Worm (Caenorhabditis elegans): Measurements from ENCODE around the gene sma-9.
A peak's percentile ranks its signal among the peaks of the same experiment; 100 is the strongest.

The sma-9 gene

DNA sequence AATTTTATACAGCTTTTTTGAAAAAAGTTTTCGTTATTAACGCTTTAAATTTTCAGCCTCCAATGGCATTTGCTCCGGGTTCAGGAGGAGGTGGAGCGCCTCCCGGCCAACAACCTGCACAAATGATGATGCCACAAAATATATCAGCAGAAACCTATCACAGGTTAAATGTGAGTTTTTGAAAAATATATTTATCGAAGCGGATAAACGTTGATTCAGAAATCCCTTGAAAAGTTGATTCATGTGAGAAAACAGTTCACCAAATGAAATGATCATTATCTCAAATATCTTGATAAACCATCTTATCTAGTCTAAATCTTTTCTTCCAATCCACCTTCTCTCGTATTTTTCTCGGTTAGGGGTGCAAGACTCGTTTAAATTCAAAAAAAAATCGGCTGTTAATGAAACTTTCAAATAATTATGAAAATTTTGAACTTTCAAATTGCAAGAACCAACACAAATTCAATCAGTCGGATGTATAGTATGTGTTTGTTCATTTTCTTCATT lies at the start of gene sma-9:
sma-9 (plus strand) TSS at position 51 of the 507 bp plus-strand sequence.
- TF ChIP-seq elt-1 (tag; optimal IDR thresholded peaks at IDR 0.05; ENCODE audit: borderline replicate concordance, insufficient read depth), result peak; percentile 93
- no peak for TF ChIP-seq tbx-8 (GFP tag; optimal IDR thresholded peaks at IDR 0.05)

DNA sequence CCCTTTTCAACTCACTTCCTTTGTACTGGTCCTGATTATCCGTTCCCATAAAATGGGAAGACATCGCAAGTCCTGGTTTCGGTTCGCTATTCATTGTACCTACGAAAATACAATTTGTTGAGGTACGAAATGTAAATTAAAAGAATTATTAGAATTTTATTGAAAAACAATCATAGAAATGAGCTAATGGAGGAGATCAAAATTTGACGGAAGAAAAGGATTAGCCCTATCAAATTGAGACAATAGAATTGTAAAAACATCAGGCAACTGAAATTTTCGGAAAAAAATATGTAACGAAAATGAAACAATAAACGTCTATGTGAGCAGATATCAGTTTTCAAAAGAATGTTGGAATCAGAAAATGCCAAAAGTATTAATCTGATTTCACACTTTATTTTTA lies 47.1 kb upstream of the sma-9 start, which contains the start of gene mbr-1:
mbr-1 (minus strand) TSS at position 101 of the 400 bp plus-strand sequence.
- no peak for TF ChIP-seq ceh-83 (GFP tag; optimal IDR thresholded peaks at IDR 0.05)
- TF ChIP-seq blmp-1 (tag; optimal IDR thresholded peaks at IDR 0.05), result no peak
- no peak for TF ChIP-seq elt-3 (tag; optimal IDR thresholded peaks at IDR 0.05)
- no peak for TF ChIP-seq sem-2 (GFP tag; optimal IDR thresholded peaks at IDR 0.05)
- TF ChIP-seq elt-1 (tag; optimal IDR thresholded peaks at IDR 0.05; ENCODE audit: borderline replicate concordance, insufficient read depth), result no peak

DNA sequence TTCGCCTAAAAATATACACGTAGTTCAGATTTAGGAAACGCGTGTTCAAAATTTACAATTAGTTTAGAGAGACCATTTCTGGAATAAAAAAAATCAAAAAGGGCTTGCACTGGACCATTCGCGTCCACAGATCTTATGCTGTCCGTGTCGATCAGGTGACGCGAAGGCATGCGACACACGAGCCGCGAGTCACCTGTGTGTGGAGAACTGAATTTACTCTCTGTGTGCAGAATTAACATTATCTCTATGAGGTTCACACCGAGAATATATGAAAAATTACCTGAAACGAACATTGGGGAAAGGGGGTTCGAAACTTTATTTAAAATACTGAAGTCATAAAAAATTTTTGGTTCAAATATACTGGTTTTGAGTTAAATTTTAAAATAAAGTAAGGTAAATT lies 41.4 kb upstream of the sma-9 start:
- TF ChIP-seq ceh-83 (GFP tag; optimal IDR thresholded peaks at IDR 0.05), result no peak
- no peak for TF ChIP-seq sptf-1 (tag; optimal IDR thresholded peaks at IDR 0.05)
- no peak for TF ChIP-seq hlh-1 (tag; optimal IDR thresholded peaks at IDR 0.05)
- no peak for TF ChIP-seq unc-62 (GFP tag; optimal IDR thresholded peaks at IDR 0.05)
- TF ChIP-seq ztf-11 (tag; optimal IDR thresholded peaks at IDR 0.05), result no peak
- no peak for TF ChIP-seq mls-2 (tag; optimal IDR thresholded peaks at IDR 0.05)
- TF ChIP-seq lsy-2 (tag; optimal IDR thresholded peaks at IDR 0.05), result no peak
- TF ChIP-seq pha-4 (tag; optimal IDR thresholded peaks at IDR 0.05), result no peak
- no peak for TF ChIP-seq unc-39 (tag; optimal IDR thresholded peaks at IDR 0.05)
- no peak for TF ChIP-seq elt-3 (tag; optimal IDR thresholded peaks at IDR 0.05)
- no peak for TF ChIP-seq bed-3 (GFP tag; optimal IDR thresholded peaks at IDR 0.05)
- TF ChIP-seq nhr-12 (tag; optimal IDR thresholded peaks at IDR 0.05), result no peak
- TF ChIP-seq ces-1 (GFP tag; optimal IDR thresholded peaks at IDR 0.05), result no peak
- TF ChIP-seq unc-120 (tag; optimal IDR thresholded peaks at IDR 0.05; ENCODE audit: poor library complexity, severe bottlenecking), result no peak
- no peak for TF ChIP-seq nhr-2 (tag; optimal IDR thresholded peaks at IDR 0.05)
- TF ChIP-seq tbx-8 (GFP tag; optimal IDR thresholded peaks at IDR 0.05), result no peak
- no peak for TF ChIP-seq ceh-39 (tag; optimal IDR thresholded peaks at IDR 0.05)

DNA sequence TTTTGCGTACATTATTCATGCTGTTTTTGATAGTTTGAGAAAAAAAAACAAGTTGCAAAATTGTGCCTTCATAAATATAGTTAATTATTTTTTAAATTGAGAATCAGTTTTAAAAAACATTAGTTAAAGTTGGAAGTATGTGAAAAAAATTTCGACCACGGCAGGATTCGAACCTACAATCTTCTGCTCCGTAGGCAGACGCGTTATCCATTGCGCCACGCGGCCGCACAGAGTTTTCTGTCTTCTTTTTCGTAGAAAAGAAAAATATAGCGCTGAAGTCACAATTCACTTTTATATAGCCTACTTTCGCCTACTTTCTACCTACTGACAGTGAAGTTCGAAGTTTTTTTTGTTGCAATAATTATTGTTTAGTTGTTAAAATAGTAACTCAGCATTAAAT lies 37.2 kb upstream of the sma-9 start:
- no peak for TF ChIP-seq M03D4.4 (tag; optimal IDR thresholded peaks at IDR 0.05)
- no peak for TF ChIP-seq sptf-1 (tag; optimal IDR thresholded peaks at IDR 0.05)
- TF ChIP-seq mep-1 (tag; optimal IDR thresholded peaks at IDR 0.05), result no peak
- no peak for TF ChIP-seq blmp-1 (tag; optimal IDR thresholded peaks at IDR 0.05)
- no peak for TF ChIP-seq flh-1 (GFP tag; optimal IDR thresholded peaks at IDR 0.05)
- TF ChIP-seq ham-2 (GFP tag; optimal IDR thresholded peaks at IDR 0.05), result no peak
- no peak for TF ChIP-seq zip-8 (tag; optimal IDR thresholded peaks at IDR 0.05)
- no peak for TF ChIP-seq nhr-28 (tag; optimal IDR thresholded peaks at IDR 0.05)
- no peak for TF ChIP-seq unc-62 (GFP tag; optimal IDR thresholded peaks at IDR 0.05)
- no peak for TF ChIP-seq lin-13 (tag; optimal IDR thresholded peaks at IDR 0.05)
- TF ChIP-seq snpc-4 (tag; optimal IDR thresholded peaks at IDR 0.05), result no peak
- TF ChIP-seq tbx-8 (GFP tag; optimal IDR thresholded peaks at IDR 0.05), result no peak
- TF ChIP-seq unc-39 (tag; optimal IDR thresholded peaks at IDR 0.05), result no peak
- TF ChIP-seq lin-32 (GFP tag; optimal IDR thresholded peaks at IDR 0.05), result no peak
- TF ChIP-seq nhr-12 (tag; optimal IDR thresholded peaks at IDR 0.05), result no peak
- TF ChIP-seq ztf-11 (tag; optimal IDR thresholded peaks at IDR 0.05), result no peak
- TF ChIP-seq nhr-237 (tag; optimal IDR thresholded peaks at IDR 0.05), result no peak
- no peak for TF ChIP-seq unc-120 (tag; optimal IDR thresholded peaks at IDR 0.05; ENCODE audit: poor library complexity, severe bottlenecking)
- no peak for TF ChIP-seq cnd-1 (tag; optimal IDR thresholded peaks at IDR 0.05)

DNA sequence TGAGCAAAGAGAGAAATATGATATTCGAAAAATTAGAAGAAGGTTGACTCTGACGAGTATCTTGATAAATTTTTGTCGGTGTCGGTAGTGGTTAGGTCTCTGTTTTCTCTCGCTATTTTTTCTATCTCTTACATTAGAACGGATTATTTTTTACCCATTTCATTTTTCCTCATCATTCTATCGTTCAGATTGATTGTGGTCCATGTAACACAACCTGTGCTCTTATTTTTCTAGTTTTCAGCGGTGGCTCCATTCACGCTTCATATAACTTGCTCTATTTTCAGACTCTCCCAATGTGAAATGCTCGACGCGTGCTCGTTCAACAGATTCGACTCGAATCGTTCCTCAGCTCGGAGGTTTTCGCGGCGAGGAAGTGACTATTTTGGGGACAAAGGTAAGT lies 35.1 kb upstream of the sma-9 start, which contains the start of gene egl-36:
egl-36 (plus strand) TSS at position 301 of the 400 bp plus-strand sequence.
- no peak for TF ChIP-seq unc-120 (tag; optimal IDR thresholded peaks at IDR 0.05; ENCODE audit: poor library complexity, severe bottlenecking)
- TF ChIP-seq mep-1 (tag; optimal IDR thresholded peaks at IDR 0.05), result no peak
- no peak for TF ChIP-seq M03D4.4 (tag; optimal IDR thresholded peaks at IDR 0.05)

Data from whole organism, mixed stage, embryonic.